Fruit fly (Drosophila melanogaster) whole organism, pupa: Measurements from ENCODE around the gene RpS27A.

ENCODE experiments used
- CG10348 ChIP-seq: fragments of 200-800 bp; sonication (Bioruptor generic); IDR thresholded peaks from 2 replicates; pipeline ENCODE4 v1.3.6; 2022; ENCODE audit warnings: missing biosample characterization, missing genetic modification characterization
- CG12605 ChIP-seq: fragments of 200-800 bp; sonication (Bioruptor generic); IDR thresholded peaks from 2 replicates; pipeline ENCODE4 v1.3.6; 2022; ENCODE audit warnings: missing biosample characterization, missing genetic modification characterization
- CG13204 ChIP-seq: fragments of 200-800 bp; sonication (Bioruptor generic); optimal IDR thresholded peaks from 2 replicates; lab custom pipeline; 2018; ENCODE audit warnings: missing biosample characterization, mild to moderate bottlenecking, missing genetic modification characterization, moderate library complexity
- CG14655 ChIP-seq: fragments of 200-800 bp; sonication (Bioruptor generic); optimal IDR thresholded peaks from 3 replicates; lab custom pipeline; 2017; ENCODE audit warnings: mild to moderate bottlenecking, missing biosample characterization, missing genetic modification reagents, missing genetic modification characterization
- CG15710 ChIP-seq: fragments of 200-800 bp; sonication (Bioruptor generic); optimal IDR thresholded peaks from 2 replicates; lab custom pipeline; 2018; ENCODE audit warnings: missing biosample characterization, mild to moderate bottlenecking, missing genetic modification characterization, moderate library complexity
- CG17806 ChIP-seq: fragments of 200-800 bp; sonication (Bioruptor generic); optimal IDR thresholded peaks from 2 replicates; lab custom pipeline; 2018; ENCODE audit warnings: missing biosample characterization, mild to moderate bottlenecking, missing genetic modification characterization, moderate library complexity
- CG32121 ChIP-seq: fragments of 200-800 bp; sonication (Bioruptor generic); IDR thresholded peaks from 2 replicates; pipeline ENCODE4 v1.3.6; 2022; ENCODE audit warnings: missing biosample characterization, missing genetic modification characterization
- CG34367 ChIP-seq: fragments of 200-800 bp; sonication (Bioruptor generic); optimal IDR thresholded peaks from 2 replicates; lab custom pipeline; 2018; ENCODE audit warnings: missing biosample characterization, mild to moderate bottlenecking, missing genetic modification characterization
- CG4496 ChIP-seq: fragments of 200-800 bp; sonication (Bioruptor generic); IDR thresholded peaks from 3 replicates; pipeline ENCODE4 v1.3.6; 2022; ENCODE audit warnings: missing biosample characterization, missing genetic modification characterization
- CG8159 ChIP-seq: fragments of 200-800 bp; sonication (Bioruptor generic); optimal IDR thresholded peaks from 3 replicates; lab custom pipeline; 2018; ENCODE audit warnings: missing biosample characterization, mild to moderate bottlenecking, missing genetic modification characterization, moderate library complexity
- CG8301 ChIP-seq: fragments of 200-800 bp; sonication (Bioruptor generic); optimal IDR thresholded peaks from 2 replicates; lab custom pipeline; 2018; ENCODE audit warnings: missing biosample characterization, mild to moderate bottlenecking, missing genetic modification characterization
- CG9948 ChIP-seq: fragments of 200-800 bp; sonication (Bioruptor generic); optimal IDR thresholded peaks from 2 replicates; lab custom pipeline; 2018; ENCODE audit warnings: missing biosample characterization, mild to moderate bottlenecking, missing genetic modification characterization, moderate library complexity
- D1 ChIP-seq: fragments of 200-800 bp; sonication (Bioruptor generic); optimal IDR thresholded peaks from 2 replicates; lab custom pipeline; 2018; ENCODE audit warnings: missing biosample characterization, mild to moderate bottlenecking, missing genetic modification characterization, moderate library complexity
- EcR ChIP-seq: fragments of 200-800 bp; sonication (Bioruptor generic); optimal IDR thresholded peaks from 3 replicates; lab custom pipeline; 2019; ENCODE audit warnings: missing biosample characterization, missing genetic modification characterization, mild to moderate bottlenecking, moderate library complexity, missing genetic modification reagents
- Ets98B ChIP-seq: fragments of 200-800 bp; sonication (Bioruptor generic); IDR thresholded peaks from 2 replicates; pipeline ENCODE4 v1.3.6; 2022; ENCODE audit warnings: missing biosample characterization, missing genetic modification characterization
- Pif1A ChIP-seq: fragments of 200-800 bp; sonication (Bioruptor generic); optimal IDR thresholded peaks from 3 replicates; lab custom pipeline; 2016; ENCODE audit warnings: missing biosample characterization, missing genetic modification characterization
- Pif1B ChIP-seq: fragments of 200-800 bp; sonication (Bioruptor generic); optimal IDR thresholded peaks from 3 replicates; lab custom pipeline; 2016; ENCODE audit warnings: missing biosample characterization, missing genetic modification characterization
- Snoo ChIP-seq: fragments of 200-800 bp; sonication (Bioruptor generic); optimal IDR thresholded peaks from 3 replicates; lab custom pipeline; 2017; ENCODE audit warnings: missing biosample characterization, mild to moderate bottlenecking, missing genetic modification characterization, inconsistent platforms
- fd96Ca ChIP-seq: fragments of 200-800 bp; sonication (Bioruptor generic); IDR thresholded peaks from 3 replicates; pipeline ENCODE4 v1.3.6; 2022; ENCODE audit warnings: missing biosample characterization, missing genetic modification characterization
- gl ChIP-seq: fragments of 200-800 bp; sonication (Bioruptor generic); optimal IDR thresholded peaks from 2 replicates; lab custom pipeline; 2018; ENCODE audit warnings: missing biosample characterization, mild to moderate bottlenecking, missing genetic modification characterization
- rn ChIP-seq: fragments of 200-800 bp; sonication (Bioruptor generic); IDR thresholded peaks from 2 replicates; pipeline ENCODE4 v1.3.6; 2022; ENCODE audit warnings: missing biosample characterization, missing genetic modification characterization

The RpS27A gene

dm6 chr2L:10408122-10408576 lies at the start of gene RpS27A, which contains the start of gene Ip259:
TSS of gene RpS27A (plus strand) at chr2L:10408352.
TSS of gene Ip259 (plus strand) at chr2L:10408352.
- no peak for TF ChIP-seq fd96Ca (GFP tag; lab: Robert Waterston, UW)
- TF ChIP-seq Ets98B (GFP tag; lab: Robert Waterston, UW), result no peak
- peak; percentile 62 for TF ChIP-seq CG15710 (tag; lab: Kevin White, UChicago)
- TF ChIP-seq gl (tag; lab: Kevin White, UChicago), result peak; percentile 52
- TF ChIP-seq CG14655 (GFP tag; lab: Kevin White, UChicago), result no peak
- no peak for TF ChIP-seq CG12605 (GFP tag; lab: Robert Waterston, UW)
- peak; percentile 67 for TF ChIP-seq CG34367
- peak; percentile 83; the same call in 2 of the 3 replicates for TF ChIP-seq CG4496 (GFP tag; lab: Robert Waterston, UW)
- peak; percentile 20 for TF ChIP-seq CG17806 (tag; lab: Kevin White, UChicago)
- TF ChIP-seq CG32121 (GFP tag; lab: Robert Waterston, UW), result peak; percentile 50; the same call in 1 of the 2 replicates
- no peak for TF ChIP-seq CG8159 (tag; lab: Kevin White, UChicago)
- TF ChIP-seq CG13204 (GFP tag; lab: Kevin White, UChicago), result no peak
- no peak for TF ChIP-seq Pif1B (GFP tag; lab: Kevin White, UChicago)
- TF ChIP-seq EcR (GFP tag; lab: Kevin White, UChicago), result no peak
- TF ChIP-seq Snoo (tag; lab: Kevin White, UChicago), result peak; percentile 85
- no peak for TF ChIP-seq CG8301 (tag; lab: Kevin White, UChicago)
- no peak for TF ChIP-seq CG9948 (tag; lab: Kevin White, UChicago)

dm6 chr2L:10362408-10363067 lies 45.6 kb upstream of the RpS27A start, which contains the start of the genes Cand1 and pim:
TSS of gene Cand1 (minus strand) at chr2L:10362707.
TSS of gene pim (plus strand) at chr2L:10362989.
- TF ChIP-seq Ets98B (GFP tag; lab: Robert Waterston, UW), result no peak
- no peak for TF ChIP-seq CG8301 (tag; lab: Kevin White, UChicago)
- TF ChIP-seq CG9948 (tag; lab: Kevin White, UChicago), result no peak
- no peak for TF ChIP-seq CG4496 (GFP tag; lab: Robert Waterston, UW)
- TF ChIP-seq, all 21 proteins: peak for 0

dm6 chr2L:10364229-10364628 lies 43.9 kb upstream of the RpS27A start, which contains the start of gene lft:
TSS of gene lft (plus strand) at chr2L:10364471.
- TF ChIP-seq CG10348 (GFP tag; lab: Robert Waterston, UW), result no peak

- no peak for TF ChIP-seq CG14655 (GFP tag; lab: Kevin White, UChicago)
- no peak for TF ChIP-seq Pif1A (GFP tag; lab: Kevin White, UChicago)
- no peak for TF ChIP-seq CG13204 (GFP tag; lab: Kevin White, UChicago)
- no peak for TF ChIP-seq D1 (tag; lab: Kevin White, UChicago)
- no peak for TF ChIP-seq fd96Ca (GFP tag; lab: Robert Waterston, UW)
- peak; percentile 29; the same call in 1 of the 2 replicates for TF ChIP-seq Ets98B (GFP tag; lab: Robert Waterston, UW)
- TF ChIP-seq EcR (GFP tag; lab: Kevin White, UChicago), result no peak
- TF ChIP-seq CG10348 (GFP tag; lab: Robert Waterston, UW), result no peak
- TF ChIP-seq Pif1B (GFP tag; lab: Kevin White, UChicago), result no peak
- peak; percentile 32 for TF ChIP-seq CG34367
- TF ChIP-seq CG15710 (tag; lab: Kevin White, UChicago), result peak; percentile 40
- no peak for TF ChIP-seq CG8159 (tag; lab: Kevin White, UChicago)
- TF ChIP-seq rn (GFP tag; lab: Robert Waterston, UW), result no peak
- peak; percentile 30 for TF ChIP-seq CG9948 (tag; lab: Kevin White, UChicago)
- peak; percentile 2 for TF ChIP-seq Snoo (tag; lab: Kevin White, UChicago)
- peak; percentile 41; the same call in 1 of the 2 replicates for TF ChIP-seq CG32121 (GFP tag; lab: Robert Waterston, UW)
- no peak for TF ChIP-seq CG8301 (tag; lab: Kevin White, UChicago)
- TF ChIP-seq CG12605 (GFP tag; lab: Robert Waterston, UW), result peak; percentile 11; the same call in 1 of the 2 replicates
- TF ChIP-seq gl (tag; lab: Kevin White, UChicago), result peak; percentile 57
- TF ChIP-seq CG17806 (tag; lab: Kevin White, UChicago), result peak; percentile 6
- no peak for TF ChIP-seq CG4496 (GFP tag; lab: Robert Waterston, UW)
Measured at dm6 chr2L:10366525-10366924, 41.6 kb upstream of the RpS27A start, which contains the start of gene CG5056. TSS of gene CG5056 (plus strand) at chr2L:10366692.

dm6 chr2L:10372297-10372696 lies 35.9 kb upstream of the RpS27A start:
- TF ChIP-seq CG13204 (GFP tag; lab: Kevin White, UChicago) (no peak), Ets98B (GFP tag; lab: Robert Waterston, UW) (no peak), CG8159 (tag; lab: Kevin White, UChicago) (no peak)

- TF ChIP-seq rn (GFP tag; lab: Robert Waterston, UW) (no peak), D1 (tag; lab: Kevin White, UChicago) (no peak), fd96Ca (GFP tag; lab: Robert Waterston, UW) (no peak), CG9948 (tag; lab: Kevin White, UChicago) (no peak)
Measured at dm6 chr2L:10373605-10374269, 34.4 kb upstream of the RpS27A start, which contains the start of gene rho-5. TSS of gene rho-5 (minus strand) at chr2L:10373900.
